Fruit fly (Drosophila melanogaster) whole organism, embryonic: ENCODE measurements around the gene NitFhit.

Experiments used
- BtbVII ChIP-seq: fragments of 200-800 bp; sonication (Bioruptor generic); optimal IDR thresholded peaks from 3 replicates; lab custom pipeline; 2017; ENCODE audit warnings: missing biosample characterization, mild to moderate bottlenecking, missing genetic modification characterization
- Bteb2 ChIP-seq: fragments of 200-800 bp; sonication (Bioruptor generic); optimal IDR thresholded peaks from 2 replicates; lab custom pipeline; 2016; ENCODE audit warnings: missing biosample characterization, missing genetic modification characterization
- CG10147 ChIP-seq: fragments of 200-800 bp; sonication (Bioruptor generic); optimal IDR thresholded peaks from 2 replicates; lab custom pipeline; 2019; ENCODE audit warnings: missing biosample characterization, mild to moderate bottlenecking, missing genetic modification characterization, moderate library complexity
- CG10462 ChIP-seq: fragments of 200-800 bp; sonication (Bioruptor generic); optimal IDR thresholded peaks from 2 replicates; lab custom pipeline; 2016; ENCODE audit warnings: missing biosample characterization, missing genetic modification characterization
- CG11085 ChIP-seq: fragments of 200-800 bp; sonication (Bioruptor generic); IDR thresholded peaks from 2 replicates; pipeline ENCODE4 v1.3.6; 2022; ENCODE audit warnings: missing biosample characterization, missing genetic modification characterization
- CG12104 ChIP-seq: fragments of 200-800 bp; sonication (Bioruptor generic); optimal IDR thresholded peaks from 3 replicates; lab custom pipeline; 2016; ENCODE audit warnings: missing biosample characterization, missing genetic modification characterization
- CG1233 ChIP-seq: fragments of 200-800 bp; sonication (Bioruptor generic); optimal IDR thresholded peaks from 4 replicates; lab custom pipeline; 2018; ENCODE audit warnings: missing biosample characterization, mild to moderate bottlenecking, missing genetic modification characterization
- CG12942 ChIP-seq: fragments of 200-800 bp; sonication (Bioruptor generic); optimal IDR thresholded peaks from 3 replicates; lab custom pipeline; 2016; ENCODE audit warnings: missing biosample characterization, missing genetic modification characterization
- CG13296 ChIP-seq: fragments of 200-800 bp; sonication (Bioruptor generic); optimal IDR thresholded peaks from 3 replicates; lab custom pipeline; 2018; ENCODE audit warnings: missing biosample characterization, mild to moderate bottlenecking, missing genetic modification characterization
- CG18476 ChIP-seq: fragments of 200-800 bp; sonication (Bioruptor generic); optimal IDR thresholded peaks from 2 replicates; lab custom pipeline; 2016; ENCODE audit warnings: missing biosample characterization, mild to moderate bottlenecking, missing genetic modification characterization
- CG18599 ChIP-seq: fragments of 200-800 bp; sonication (Bioruptor generic); optimal IDR thresholded peaks from 3 replicates; lab custom pipeline; 2017; ENCODE audit warnings: missing biosample characterization, missing genetic modification characterization, mild to moderate bottlenecking, moderate library complexity, missing genetic modification reagents
- CG4328 ChIP-seq: fragments of 200-800 bp; sonication (Bioruptor generic); optimal IDR thresholded peaks from 3 replicates; lab custom pipeline; 2017; ENCODE audit warnings: missing biosample characterization, missing genetic modification reagents, missing genetic modification characterization
- CG4424 ChIP-seq: fragments of 200-800 bp; sonication (Bioruptor generic); optimal IDR thresholded peaks from 3 replicates; lab custom pipeline; 2016; ENCODE audit warnings: missing biosample characterization, missing genetic modification characterization
- CG4707 ChIP-seq: fragments of 200-800 bp; sonication (Bioruptor generic); optimal IDR thresholded peaks from 2 replicates; lab custom pipeline; 2018; ENCODE audit warnings: missing biosample characterization, mild to moderate bottlenecking, missing genetic modification characterization, moderate library complexity
- CG5180 ChIP-seq: fragments of 200-800 bp; sonication (Bioruptor generic); optimal IDR thresholded peaks from 3 replicates; lab custom pipeline; 2017; ENCODE audit warnings: missing biosample characterization, missing genetic modification characterization, mild to moderate bottlenecking, moderate library complexity, missing genetic modification reagents
- CG6683 ChIP-seq: fragments of 200-800 bp; sonication (Bioruptor generic); optimal IDR thresholded peaks from 2 replicates; lab custom pipeline; 2017; ENCODE audit warnings: missing biosample characterization, mild to moderate bottlenecking, missing genetic modification characterization, missing genetic modification reagents
- Ets65A ChIP-seq: fragments of 200-800 bp; sonication (Bioruptor generic); peaks from one replicate; lab custom pipeline; 2016; ENCODE audit warnings: missing biosample characterization, missing genetic modification characterization
- Fer2 ChIP-seq: fragments of 200-800 bp; sonication (Bioruptor generic); optimal IDR thresholded peaks from 2 replicates; lab custom pipeline; 2018; ENCODE audit warnings: missing biosample characterization, mild to moderate bottlenecking, missing genetic modification characterization, moderate library complexity
- HLH3B ChIP-seq: fragments of 200-800 bp; sonication (Bioruptor generic); IDR thresholded peaks from 2 replicates; pipeline ENCODE4 v1.3.6; 2022; ENCODE audit warnings: missing biosample characterization, missing genetic modification characterization
- HLHmδ ChIP-seq: fragments of 200-800 bp; sonication (Bioruptor generic); optimal IDR thresholded peaks from 2 replicates; lab custom pipeline; 2018; ENCODE audit warnings: missing biosample characterization, mild to moderate bottlenecking, missing genetic modification characterization, moderate library complexity
- Hmx ChIP-seq: fragments of 200-800 bp; sonication (Bioruptor generic); optimal IDR thresholded peaks from 2 replicates; lab custom pipeline; 2016; ENCODE audit warnings: missing biosample characterization, missing genetic modification characterization
- Hr78 ChIP-seq, 2 experiments: fragments of 200-800 bp in 1 of 2; fragments of >200 bp in 1 of 2; sonication (Bioruptor generic) in 1 of 2; optimal IDR thresholded peaks; 2 replicates each; lab custom pipeline; 2017 to 2019; ENCODE audit warnings: missing biosample characterization in 2 of 2, missing genetic modification characterization in 2 of 2, mild to moderate bottlenecking in 1 of 2, moderate library complexity in 1 of 2
- Kr ChIP-seq: fragments of 200-800 bp; sonication (Bioruptor generic); optimal IDR thresholded peaks from 2 replicates; lab custom pipeline; 2017; ENCODE audit warnings: missing biosample characterization, mild to moderate bottlenecking, missing genetic modification characterization
- Lim3 ChIP-seq: fragments of 200-800 bp; sonication (Bioruptor generic); IDR thresholded peaks from 2 replicates; pipeline ENCODE4 v1.3.6; 2022; ENCODE audit warnings: missing biosample characterization, missing genetic modification characterization
- Lpt ChIP-seq: fragments of >200 bp; optimal IDR thresholded peaks from 2 replicates; lab custom pipeline; 2018; ENCODE audit warnings: missing biosample characterization, missing genetic modification characterization
- Mad ChIP-seq: fragments of 200-800 bp; sonication (Bioruptor generic); optimal IDR thresholded peaks from 2 replicates; lab custom pipeline; 2016; ENCODE audit warnings: missing biosample characterization, missing genetic modification characterization
- Med ChIP-seq: fragments of 200-800 bp; sonication (Bioruptor generic); peaks from one replicate; lab custom pipeline; 2016; ENCODE audit warnings: missing biosample characterization, missing genetic modification characterization, mild to moderate bottlenecking, inconsistent platforms, moderate library complexity
- Mrtf ChIP-seq: fragments of 200-800 bp; sonication (Bioruptor generic); IDR thresholded peaks from 3 replicates; pipeline ENCODE4 v1.3.6; 2022; ENCODE audit warnings: missing biosample characterization, missing genetic modification characterization
- NFAT ChIP-seq: fragments of 200-800 bp; sonication (Bioruptor generic); IDR thresholded peaks from 2 replicates; pipeline ENCODE4 v1.3.6; 2022; ENCODE audit warnings: missing biosample characterization, missing genetic modification characterization
- Side ChIP-seq: fragments of 200-800 bp; sonication (Bioruptor generic); optimal IDR thresholded peaks from 2 replicates; lab custom pipeline; 2016; ENCODE audit warnings: missing biosample characterization, missing genetic modification characterization
- Vsx1 ChIP-seq: fragments of 200-800 bp; sonication (Bioruptor generic); optimal IDR thresholded peaks from 2 replicates; lab custom pipeline; 2017; ENCODE audit warnings: missing biosample characterization, mild to moderate bottlenecking, missing genetic modification characterization, missing genetic modification reagents
- abd-A ChIP-seq: fragments of 200-800 bp; sonication (Bioruptor generic); optimal IDR thresholded peaks from 3 replicates; lab custom pipeline; 2019; ENCODE audit warnings: missing biosample characterization, mild to moderate bottlenecking, missing genetic modification characterization, moderate library complexity
- al ChIP-seq: fragments of 200-800 bp; sonication (Bioruptor generic); IDR thresholded peaks from 2 replicates; pipeline ENCODE4 v1.3.6; 2022; ENCODE audit warnings: missing biosample characterization, missing genetic modification characterization
- amos ChIP-seq: fragments of 200-800 bp; sonication (Bioruptor generic); IDR thresholded peaks from 2 replicates; pipeline ENCODE4 v1.3.6; 2022; ENCODE audit warnings: missing biosample characterization, missing genetic modification characterization; ENCODE audit not compliant: partially characterized antibody
- bigmax ChIP-seq: fragments of 200-800 bp; sonication (Bioruptor generic); optimal IDR thresholded peaks from 2 replicates; lab custom pipeline; 2018; ENCODE audit warnings: missing biosample characterization, mild to moderate bottlenecking, missing genetic modification characterization
- br ChIP-seq: fragments of >200 bp; optimal IDR thresholded peaks from 2 replicates; lab custom pipeline; 2017
- bsh ChIP-seq, 2 experiments: fragments of 200-800 bp; sonication (Bioruptor generic); optimal IDR thresholded peaks; 2 replicates each; lab custom pipeline; 2017 to 2018; ENCODE audit warnings: mild to moderate bottlenecking in 2 of 2, missing biosample characterization in 2 of 2, missing genetic modification characterization in 2 of 2, moderate library complexity in 1 of 2
- danr ChIP-seq: fragments of 200-800 bp; sonication (Bioruptor generic); IDR thresholded peaks from 2 replicates; pipeline ENCODE4 v1.3.6; 2022; ENCODE audit warnings: missing biosample characterization, missing genetic modification characterization
- dmrt99B ChIP-seq: fragments of 200-800 bp; sonication (Bioruptor generic); optimal IDR thresholded peaks from 2 replicates; lab custom pipeline; 2018; ENCODE audit warnings: missing biosample characterization, mild to moderate bottlenecking, missing genetic modification characterization, moderate library complexity
- esg ChIP-seq: fragments of 200-800 bp; sonication (Bioruptor generic); conservative IDR thresholded peaks from 2 replicates; pipeline ENCODE4 v1.3.6; 2022; ENCODE audit warnings: missing biosample characterization, missing genetic modification characterization
- eyg ChIP-seq: fragments of 200-800 bp; sonication (Bioruptor generic); optimal IDR thresholded peaks from 3 replicates; lab custom pipeline; 2016; ENCODE audit warnings: missing biosample characterization, missing genetic modification characterization
- jing ChIP-seq: fragments of 200-800 bp; sonication (Bioruptor generic); optimal IDR thresholded peaks from 2 replicates; lab custom pipeline; 2018; ENCODE audit warnings: missing biosample characterization, mild to moderate bottlenecking, missing genetic modification characterization
- mld ChIP-seq: fragments of 200-800 bp; sonication (Bioruptor generic); IDR thresholded peaks from 3 replicates; pipeline ENCODE4 v1.3.6; 2022; ENCODE audit warnings: missing biosample characterization, missing genetic modification characterization; ENCODE audit not compliant: partially characterized antibody
- nau ChIP-seq: fragments of 200-800 bp; sonication (Bioruptor generic); optimal IDR thresholded peaks from 3 replicates; lab custom pipeline; 2017; ENCODE audit warnings: missing biosample characterization, mild to moderate bottlenecking, missing genetic modification characterization, missing genetic modification reagents
- nerfin-2 ChIP-seq: fragments of 200-800 bp; sonication (Bioruptor generic); IDR thresholded peaks from 2 replicates; pipeline ENCODE4 v1.3.6; 2022; ENCODE audit warnings: missing biosample characterization, missing genetic modification characterization; ENCODE audit not compliant: partially characterized antibody
- prd ChIP-seq, 3 experiments: fragments of >200 bp in 2 of 3; fragments of 200-800 bp in 1 of 3; sonication (Bioruptor generic) in 1 of 3; optimal IDR thresholded peaks in 2 of 3; IDR thresholded peaks in 1 of 3; 2 replicates in 2 of 3; 3 replicates in 1 of 3; pipeline versions ENCODE4 v1.3.6 to Lab custom; 2017 to 2022; ENCODE audit warnings: missing biosample characterization in 1 of 3, missing genetic modification characterization in 1 of 3
- sens-2 ChIP-seq: fragments of 200-800 bp; sonication (Bioruptor generic); IDR thresholded peaks from 2 replicates; pipeline ENCODE4 v1.3.6; 2022; ENCODE audit warnings: missing biosample characterization, missing genetic modification characterization
- sqz ChIP-seq: fragments of 200-800 bp; sonication (Bioruptor generic); optimal IDR thresholded peaks from 3 replicates; lab custom pipeline; 2018; ENCODE audit warnings: missing biosample characterization, mild to moderate bottlenecking, missing genetic modification characterization
- zen2 ChIP-seq: fragments of 200-800 bp; sonication (Bioruptor generic); IDR thresholded peaks from 3 replicates; pipeline ENCODE4 v1.3.6; 2022; ENCODE audit warnings: missing biosample characterization, missing genetic modification characterization; ENCODE audit not compliant: partially characterized antibody

NitFhit gene

DNA sequence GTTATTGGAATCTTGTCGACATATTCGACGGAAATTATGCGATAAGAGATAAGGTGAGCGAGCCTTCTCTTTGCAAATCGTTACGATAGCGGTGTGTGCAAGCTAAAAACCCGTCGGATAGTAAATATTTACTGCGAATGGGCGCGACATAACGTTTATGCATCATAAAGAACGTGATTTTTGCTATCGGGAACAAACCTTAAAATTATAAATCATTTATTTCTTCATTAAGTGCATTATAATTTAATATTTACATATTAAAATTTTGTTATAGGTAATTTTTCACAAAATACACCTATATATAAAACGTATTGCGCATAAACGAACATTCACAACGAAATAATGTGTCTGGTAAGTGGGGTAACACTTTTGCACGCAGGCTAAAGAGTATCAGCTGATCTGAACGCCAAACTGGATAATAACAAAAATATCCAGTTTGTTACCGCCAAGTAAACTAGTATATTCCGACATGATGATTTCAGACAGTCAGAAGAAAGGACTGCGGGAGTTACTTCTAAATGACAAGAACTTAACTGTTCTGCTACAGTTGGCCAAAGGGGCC, 2.3 kb downstream of the NitFhit start, which contains the start of the genes Gk1 and CG13876 (continued):
- TF ChIP-seq bsh (GFP tag; optimal IDR thresholded peaks at IDR 0.05; lab: Kevin White, UChicago), result peak; percentile 76 to 96
- TF ChIP-seq nau (GFP tag; lab: Kevin White, UChicago), result no peak
- TF ChIP-seq zen2 (GFP tag; lab: Robert Waterston, UW), result no peak
- TF ChIP-seq CG12942 (GFP tag; lab: Kevin White, UChicago), result peak; percentile 91
- peak; percentile 92 for TF ChIP-seq Med (GFP tag; lab: Kevin White, UChicago)
- TF ChIP-seq NFAT (GFP tag; lab: Robert Waterston, UW), result peak; percentile 79
- TF ChIP-seq CG13296 (GFP tag; lab: Kevin White, UChicago), result peak; percentile 97
- peak; percentile 71 for TF ChIP-seq bigmax (GFP tag; lab: Kevin White, UChicago)
- peak; percentile 81 for TF ChIP-seq CG18476
- no peak for TF ChIP-seq Hr78 (GFP tag; optimal IDR thresholded peaks at IDR 0.05; lab: Kevin White, UChicago)
- no peak for TF ChIP-seq abd-A (tag; lab: Kevin White, UChicago)
- TF ChIP-seq Hmx (GFP tag; lab: Kevin White, UChicago), result no peak
- peak; percentile 60; the same call in 1 of the 2 replicates for TF ChIP-seq danr (GFP tag; lab: Robert Waterston, UW)
- TF ChIP-seq Ets65A (GFP tag; lab: Kevin White, UChicago), result peak; percentile 92
- peak; percentile 76 for TF ChIP-seq CG4707
- TF ChIP-seq Fer2 (tag; lab: Kevin White, UChicago), result peak; percentile 95
- TF ChIP-seq CG4424 (GFP tag; lab: Kevin White, UChicago), result peak; percentile 91
- TF ChIP-seq Kr (GFP tag; lab: Kevin White, UChicago), result no peak
- peak; percentile 94 for TF ChIP-seq HLH3B (GFP tag; lab: Robert Waterston, UW)
- TF ChIP-seq BtbVII, result peak; percentile 97
- peak; percentile 29; the same call in 1 of the 2 replicates for TF ChIP-seq Lim3 (GFP tag; lab: Robert Waterston, UW)
- TF ChIP-seq Mrtf (GFP tag; lab: Robert Waterston, UW), result peak; percentile 85; the same call in 2 of the 3 replicates
- no peak for TF ChIP-seq Vsx1 (GFP tag; lab: Kevin White, UChicago)
- no peak for TF ChIP-seq mld (GFP tag; lab: Robert Waterston, UW)
- peak; percentile 77 for TF ChIP-seq Bteb2 (GFP tag; lab: Kevin White, UChicago)
- peak; percentile 84 for TF ChIP-seq sens-2 (GFP tag; lab: Robert Waterston, UW)
- TF ChIP-seq sqz (GFP tag; lab: Kevin White, UChicago), result peak; percentile 94
- TF ChIP-seq eyg (GFP tag; lab: Kevin White, UChicago), result no peak
- TF ChIP-seq CG10462 (GFP tag; lab: Kevin White, UChicago), result peak; percentile 67
- no peak for TF ChIP-seq nerfin-2 (GFP tag; lab: Robert Waterston, UW)
- TF ChIP-seq Mad (GFP tag; lab: Kevin White, UChicago), result peak; percentile 64
- peak; percentile 85 for TF ChIP-seq esg (GFP tag; lab: Robert Waterston, UW)
- no peak for TF ChIP-seq br
- peak; percentile 96 for TF ChIP-seq dmrt99B
- TF ChIP-seq Lpt (GFP tag; lab: Kevin White, UChicago), result no peak
- TF ChIP-seq CG12104 (GFP tag; lab: Kevin White, UChicago), result peak; percentile 93
- TF ChIP-seq jing (GFP tag; lab: Kevin White, UChicago), result no peak
- no peak for TF ChIP-seq amos
- peak; percentile 86 for TF ChIP-seq CG5180 (GFP tag; lab: Kevin White, UChicago)
- TF ChIP-seq CG11085, result peak; percentile 84
- peak; percentile 89 for TF ChIP-seq al (GFP tag; lab: Robert Waterston, UW)
- peak; percentile 94 for TF ChIP-seq CG1233 (GFP tag; lab: Kevin White, UChicago)
- peak; percentile 97 for TF ChIP-seq CG18599
- peak; percentile 94 for TF ChIP-seq CG4328
- TF ChIP-seq HLHmδ (GFP tag; lab: Kevin White, UChicago), result no peak
- peak; percentile 97 for TF ChIP-seq CG10147 (GFP tag; lab: Kevin White, UChicago)
- TF ChIP-seq prd (optimal IDR thresholded peaks at IDR 0.05; lab: Kevin White, UChicago), result no peak
- peak; percentile 93 for TF ChIP-seq prd (GFP tag; IDR thresholded peaks at IDR 0.05; lab: Robert Waterston, UW)
- TF ChIP-seq CG6683, result peak; percentile 92
- TF ChIP-seq Side (GFP tag; lab: Kevin White, UChicago), result peak; percentile 45
